Worm (Caenorhabditis elegans) whole organism, L4 larva: ENCODE results near the gene let-4.

Source experiments
- T26A8.4 ChIP-seq: fragments of 200-800 bp; sonication (Bioruptor generic); IDR thresholded peaks from 2 replicates; pipeline ENCODE4 v1.3.6; 2022; ENCODE audit warnings: missing genetic modification characterization, missing compliant biosample characterization
- ZK337.2 ChIP-seq: fragments of 200-800 bp; sonication (Bioruptor generic); IDR thresholded peaks from 2 replicates; pipeline ENCODE4 v1.3.6; 2022; ENCODE audit warnings: missing genetic modification reagents, missing genetic modification characterization, missing compliant biosample characterization
- aha-1 ChIP-seq: fragments of 150-350 bp; peaks from one replicate; lab custom pipeline; 2014; ENCODE audit warnings: missing biosample characterization, missing genetic modification characterization
- aly-2 ChIP-seq: sonication (generic microtip); optimal IDR thresholded peaks from 2 replicates; lab custom pipeline; 2018; ENCODE audit warnings: missing biosample characterization, missing genetic modification characterization
- ama-1 ChIP-seq: fragments of 150-350 bp; optimal IDR thresholded peaks from 2 replicates; lab custom pipeline; 2014; ENCODE audit warnings: inconsistent platforms, mixed read lengths
- daf-16 ChIP-seq, 3 experiments: sonication (generic microtip); optimal IDR thresholded peaks; 2 replicates each; lab custom pipeline; 2016 to 2017; ENCODE audit warnings: missing genetic modification characterization in 3 of 3, missing genetic modification reagents in 3 of 3, mild to moderate bottlenecking in 2 of 3, missing compliant biosample characterization in 2 of 3, missing biosample characterization in 1 of 3, moderate library complexity in 1 of 3
- daf-19 ChIP-seq: fragments of 200-800 bp; sonication (Bioruptor generic); conservative IDR thresholded peaks from 2 replicates; pipeline ENCODE4 v1.3.6; 2022; ENCODE audit warnings: missing genetic modification characterization, missing compliant biosample characterization
- fkh-10 ChIP-seq: fragments of 150-350 bp; optimal IDR thresholded peaks from 2 replicates; lab custom pipeline; 2014; ENCODE audit warnings: missing biosample characterization, missing genetic modification reagents, missing genetic modification characterization
- hif-1 ChIP-seq, 2 experiments: sonication (generic microtip); optimal IDR thresholded peaks; 2 replicates each; lab custom pipeline; 2016 to 2017; ENCODE audit warnings: missing compliant biosample characterization in 2 of 2, missing genetic modification characterization in 2 of 2, missing genetic modification reagents in 2 of 2, missing genotype in 2 of 2, mild to moderate bottlenecking in 1 of 2
- lim-7 ChIP-seq: fragments of 200-800 bp; sonication (Bioruptor generic); IDR thresholded peaks from 2 replicates; pipeline ENCODE4 v1.3.6; 2022; ENCODE audit warnings: missing genetic modification characterization, missing compliant biosample characterization
- lin-1 ChIP-seq: fragments of 200-800 bp; sonication (Bioruptor generic); IDR thresholded peaks from 2 replicates; pipeline ENCODE4 v1.3.6; 2022; ENCODE audit warnings: missing genetic modification reagents, missing genetic modification characterization, missing compliant biosample characterization
- lin-13 ChIP-seq: fragments of 150-350 bp; optimal IDR thresholded peaks from 2 replicates; lab custom pipeline; 2014; ENCODE audit warnings: missing biosample characterization, missing genetic modification reagents, missing genetic modification characterization
- lin-15B ChIP-seq: fragments of 150-350 bp; sonication (generic microtip); optimal IDR thresholded peaks from 3 replicates; lab custom pipeline; 2014; ENCODE audit warnings: missing biosample characterization, missing genetic modification characterization
- lin-38 ChIP-seq: fragments of 200-800 bp; sonication (Bioruptor generic); IDR thresholded peaks from 2 replicates; pipeline ENCODE4 v1.3.6; 2022; ENCODE audit warnings: missing genetic modification reagents, missing genetic modification characterization, missing compliant biosample characterization
- lir-3 ChIP-seq: sonication (generic microtip); optimal IDR thresholded peaks from 2 replicates; lab custom pipeline; 2016; ENCODE audit warnings: mild to moderate bottlenecking, missing genetic modification characterization, missing compliant biosample characterization
- madf-5 ChIP-seq, 2 experiments: fragments of 200-800 bp; sonication (Bioruptor generic); IDR thresholded peaks; 2 replicates each; pipeline ENCODE4 v1.3.6; 2022; ENCODE audit warnings: missing compliant biosample characterization in 2 of 2, missing genetic modification characterization in 2 of 2
- mxl-2 ChIP-seq: fragments of 200-800 bp; sonication (Bioruptor generic); conservative IDR thresholded peaks from 2 replicates; pipeline ENCODE4 v1.3.6; 2022; ENCODE audit warnings: missing genetic modification reagents, missing genetic modification characterization, missing compliant biosample characterization
- nhr-42 ChIP-seq: fragments of 200-800 bp; sonication (Bioruptor generic); IDR thresholded peaks from 2 replicates; pipeline ENCODE4 v1.3.6; 2022; ENCODE audit warnings: missing genetic modification characterization, missing compliant biosample characterization
- nhr-48 ChIP-seq: sonication (generic microtip); optimal IDR thresholded peaks from 2 replicates; lab custom pipeline; 2016; ENCODE audit warnings: mild to moderate bottlenecking, missing genetic modification characterization, missing compliant biosample characterization
- pha-4 ChIP-seq, 2 experiments: fragments of 150-350 bp in 1 of 2; fragments of 200-800 bp in 1 of 2; sonication (Bioruptor generic) in 1 of 2; IDR thresholded peaks in 1 of 2; optimal IDR thresholded peaks in 1 of 2; 2 replicates each; pipeline versions ENCODE4 v1.3.6 to Lab custom; 2014 to 2022; ENCODE audit warnings: missing genetic modification characterization in 2 of 2, missing genetic modification reagents in 2 of 2, missing biosample characterization in 1 of 2, missing compliant biosample characterization in 1 of 2
- php-3 ChIP-seq: fragments of 200-800 bp; sonication (Bioruptor generic); IDR thresholded peaks from 2 replicates; pipeline ENCODE4 v1.3.6; 2022; ENCODE audit warnings: missing genetic modification reagents, missing genetic modification characterization, missing compliant biosample characterization
- skn-1 ChIP-seq: fragments of 150-350 bp; optimal IDR thresholded peaks from 2 replicates; lab custom pipeline; 2014; ENCODE audit warnings: missing biosample characterization, missing genetic modification characterization
- snpc-1.2 ChIP-seq: fragments of 200-800 bp; sonication (Bioruptor generic); IDR thresholded peaks from 2 replicates; pipeline ENCODE4 v1.3.6; 2022; ENCODE audit warnings: missing genetic modification reagents, missing genetic modification characterization, missing compliant biosample characterization
- snpc-4 ChIP-seq: fragments of 150-350 bp; optimal IDR thresholded peaks from 2 replicates; lab custom pipeline; 2014; ENCODE audit warnings: missing biosample characterization, missing genetic modification characterization
- spr-1 ChIP-seq: sonication (generic microtip); optimal IDR thresholded peaks from 2 replicates; lab custom pipeline; 2016; ENCODE audit warnings: mild to moderate bottlenecking, missing genetic modification characterization, missing compliant biosample characterization
- unc-39 ChIP-seq: sonication (generic microtip); optimal IDR thresholded peaks from 2 replicates; lab custom pipeline; 2017; ENCODE audit warnings: missing biosample characterization, missing genetic modification characterization
- unc-62 ChIP-seq, 3 experiments: fragments of 150-350 bp in 1 of 3; sonication (generic microtip); optimal IDR thresholded peaks in 2 of 3; peaks in 1 of 3; 1 replicate in 1 of 3; 2 replicates in 2 of 3; lab custom pipeline; 2014 to 2017; ENCODE audit warnings: missing biosample characterization in 3 of 3, missing genetic modification characterization in 3 of 3, missing genetic modification reagents in 3 of 3, missing genotype in 1 of 3
- vab-7 ChIP-seq: fragments of 200-800 bp; sonication (Bioruptor generic); IDR thresholded peaks from 2 replicates; pipeline ENCODE4 v1.3.6; 2022; ENCODE audit warnings: missing genetic modification reagents, missing genetic modification characterization, missing compliant biosample characterization
- zfp-3 ChIP-seq: fragments of 200-800 bp; sonication (Bioruptor generic); conservative IDR thresholded peaks from 2 replicates; pipeline ENCODE4 v1.3.6; 2022; ENCODE audit warnings: missing genetic modification reagents, missing genetic modification characterization, missing compliant biosample characterization
- ztf-11 ChIP-seq: fragments of 150-350 bp; optimal IDR thresholded peaks from 2 replicates; lab custom pipeline; 2014; ENCODE audit warnings: missing biosample characterization, missing genetic modification characterization

The let-4 gene

ce11 chrX:14610093-14610763, 32.5 kb downstream of the let-4 start (continued):
- TF ChIP-seq lim-7 (GFP tag; lab: Robert Waterston, UW) = no peak
- TF ChIP-seq zfp-3 = no peak
- TF ChIP-seq nhr-42 (GFP tag; lab: Robert Waterston, UW) = no peak
- TF ChIP-seq snpc-4 (tag; lab: Kevin White, UChicago) = no peak
- TF ChIP-seq ZK337.2 (GFP tag; lab: Robert Waterston, UW) = no peak
- no peak for TF ChIP-seq fkh-10 (GFP tag; lab: Kevin White, UChicago)
- TF ChIP-seq lin-15B (tag; lab: Kevin White, UChicago) = no peak
- no peak for TF ChIP-seq php-3 (GFP tag; lab: Robert Waterston, UW)
- TF ChIP-seq ztf-11 (tag; lab: Kevin White, UChicago) = no peak
- TF ChIP-seq unc-39 (tag; lab: Kevin White, UChicago) = no peak
- TF ChIP-seq mxl-2 (GFP tag; lab: Robert Waterston, UW) = no peak
- TF ChIP-seq aly-2 (tag; lab: Kevin White, UChicago) = no peak
- TF ChIP-seq madf-5 (GFP tag; IDR thresholded peaks at IDR 0.05; lab: Robert Waterston, UW) = 0 out of 4 replicates have a peak, but pooled peaks of 1 of the 2 experiments have one; percentile 35
- TF ChIP-seq pha-4 (GFP tag; IDR thresholded peaks at IDR 0.05; lab: Robert Waterston, UW) = no peak
- no peak for TF ChIP-seq pha-4 (tag; optimal IDR thresholded peaks at IDR 0.05; lab: Kevin White, UChicago)
- no peak for TF ChIP-seq ama-1
- TF ChIP-seq lin-13 (GFP tag; lab: Kevin White, UChicago) = no peak

ce11 chrX:14611074-14611473, 33.3 kb downstream of the let-4 start, which contains the start of gene rbc-1:
TSS of gene rbc-1 (plus strand) at chrX:14611374.
- TF ChIP-seq lin-15B (tag; lab: Kevin White, UChicago) = no peak
- no peak for TF ChIP-seq lir-3
- TF ChIP-seq daf-16 (GFP tag; optimal IDR thresholded peaks at IDR 0.05; lab: Kevin White, UChicago) = no peak
- TF ChIP-seq daf-16 (tag; optimal IDR thresholded peaks at IDR 0.05; lab: Kevin White, UChicago) = peak; percentile 6
- no peak for TF ChIP-seq T26A8.4
- TF ChIP-seq php-3 (GFP tag; lab: Robert Waterston, UW) = no peak
- no peak for TF ChIP-seq daf-19 (GFP tag; lab: Robert Waterston, UW)

- no peak for TF ChIP-seq unc-62 (GFP tag; optimal IDR thresholded peaks at IDR 0.05 in 1 of 2; lab: Kevin White, UChicago)
- TF ChIP-seq unc-62 (tag; optimal IDR thresholded peaks at IDR 0.05; lab: Kevin White, UChicago) = no peak
- TF ChIP-seq snpc-1.2 (GFP tag; lab: Robert Waterston, UW) = 0 out of 2 replicates have a peak, but pooled peaks have one; percentile 52
- 0 out of 2 replicates have a peak, but pooled peaks have one; percentile 4 for TF ChIP-seq vab-7
- TF ChIP-seq skn-1 (tag; lab: Kevin White, UChicago) = no peak
- no peak for TF ChIP-seq daf-16 (GFP tag; optimal IDR thresholded peaks at IDR 0.05; lab: Kevin White, UChicago)
- TF ChIP-seq daf-16 (tag; optimal IDR thresholded peaks at IDR 0.05; lab: Kevin White, UChicago) = no peak
- TF ChIP-seq aha-1 (tag; lab: Kevin White, UChicago) = peak; percentile 52
- no peak for TF ChIP-seq hif-1 (tag; optimal IDR thresholded peaks at IDR 0.05; lab: Kevin White, UChicago)
These were observed 43.5 kb downstream of the let-4 start for ce11 chrX:14621207-14621606.

ce11 chrX:14628816-14629215, 51.1 kb downstream of the let-4 start, which contains the start of gene F54E4.2:
TSS of gene F54E4.2 (minus strand) at chrX:14628916.
- TF ChIP-seq nhr-48 (tag; lab: Kevin White, UChicago) (no peak), unc-62 (GFP tag; optimal IDR thresholded peaks at IDR 0.05 in 1 of 2; lab: Kevin White, UChicago) (peak in 1 of 2 experiments; percentile 51), unc-62 (tag; optimal IDR thresholded peaks at IDR 0.05; lab: Kevin White, UChicago) (no peak), lin-1 (GFP tag; lab: Robert Waterston, UW) (no peak), lin-38 (no peak), spr-1 (tag; lab: Kevin White, UChicago) (no peak)
- TF ChIP-seq, all 104 proteins: peak for 1
